Fruit fly (Drosophila melanogaster) whole organism, embryonic: ENCODE measurements around the gene CG14795.
A peak's percentile ranks its signal among the peaks of the same experiment; 100 is the strongest.

Experiments
- Antp ChIP-seq: fragments of 200-800 bp; sonication (Bioruptor generic); optimal IDR thresholded peaks from 3 replicates; lab custom pipeline; 2016; ENCODE audit warnings: missing biosample characterization, missing genetic modification characterization
- Atf-2 ChIP-seq: fragments of 200-800 bp; sonication (Bioruptor generic); optimal IDR thresholded peaks from 2 replicates; lab custom pipeline; 2016; ENCODE audit warnings: missing biosample characterization, missing genetic modification characterization
- Bdp1 ChIP-seq: fragments of 200-800 bp; sonication (Bioruptor generic); optimal IDR thresholded peaks from 3 replicates; lab custom pipeline; 2016; ENCODE audit warnings: missing biosample characterization, missing genetic modification characterization
- CG10321 ChIP-seq: fragments of 200-800 bp; sonication (Bioruptor generic); IDR thresholded peaks from 2 replicates; pipeline ENCODE4 v1.3.6; 2022; ENCODE audit warnings: missing biosample characterization, missing genetic modification characterization
- CG12236 ChIP-seq: fragments of 200-800 bp; sonication (Bioruptor generic); optimal IDR thresholded peaks from 2 replicates; lab custom pipeline; 2016; ENCODE audit warnings: missing biosample characterization, missing genetic modification characterization
- CG12391 ChIP-seq: fragments of 200-800 bp; sonication (Bioruptor generic); optimal IDR thresholded peaks from 3 replicates; lab custom pipeline; 2018; ENCODE audit warnings: missing biosample characterization, mild to moderate bottlenecking, missing genetic modification characterization, moderate library complexity
- CG13123 ChIP-seq: fragments of 200-800 bp; sonication (Bioruptor generic); optimal IDR thresholded peaks from 2 replicates; lab custom pipeline; 2016; ENCODE audit warnings: missing biosample characterization, missing genetic modification characterization
- CG14050 ChIP-seq: fragments of 200-800 bp; sonication (Bioruptor generic); IDR thresholded peaks from 3 replicates; pipeline ENCODE4 v1.3.6; 2022; ENCODE audit warnings: missing biosample characterization, missing genetic modification characterization
- CG15514 ChIP-seq: fragments of 200-800 bp; sonication (Bioruptor generic); optimal IDR thresholded peaks from 3 replicates; lab custom pipeline; 2017; ENCODE audit warnings: missing biosample characterization, missing genetic modification characterization, mild to moderate bottlenecking, moderate library complexity, missing genetic modification reagents
- CG1647 ChIP-seq: fragments of 200-800 bp; sonication (Bioruptor generic); optimal IDR thresholded peaks from 3 replicates; lab custom pipeline; 2016; ENCODE audit warnings: missing biosample characterization, missing genetic modification characterization
- CG2116 ChIP-seq: fragments of 200-800 bp; sonication (Bioruptor generic); optimal IDR thresholded peaks from 3 replicates; lab custom pipeline; 2018; ENCODE audit warnings: missing biosample characterization, mild to moderate bottlenecking, missing genetic modification characterization
- CG3065 ChIP-seq: fragments of 200-800 bp; sonication (Bioruptor generic); optimal IDR thresholded peaks from 2 replicates; lab custom pipeline; 2016; ENCODE audit warnings: missing biosample characterization, missing genetic modification characterization
- CG31441 ChIP-seq: fragments of 200-800 bp; sonication (Bioruptor generic); IDR thresholded peaks from 2 replicates; pipeline ENCODE4 v1.3.6; 2022; ENCODE audit warnings: missing biosample characterization, missing genetic modification characterization
- CG32772 ChIP-seq: fragments of 200-800 bp; sonication (Bioruptor generic); IDR thresholded peaks from 2 replicates; pipeline ENCODE4 v1.3.6; 2022; ENCODE audit warnings: missing biosample characterization, missing genetic modification characterization
- CG34422 ChIP-seq: fragments of 200-800 bp; sonication (Bioruptor generic); IDR thresholded peaks from 3 replicates; pipeline ENCODE4 v1.3.6; 2022; ENCODE audit warnings: missing biosample characterization, missing genetic modification characterization
- CG3847 ChIP-seq: fragments of 200-800 bp; sonication (Bioruptor generic); IDR thresholded peaks from 2 replicates; pipeline ENCODE4 v1.3.6; 2022; ENCODE audit warnings: missing biosample characterization, missing genetic modification characterization
- CG4328 ChIP-seq: fragments of 200-800 bp; sonication (Bioruptor generic); optimal IDR thresholded peaks from 3 replicates; lab custom pipeline; 2017; ENCODE audit warnings: missing biosample characterization, missing genetic modification reagents, missing genetic modification characterization
- CG4424 ChIP-seq: fragments of 200-800 bp; sonication (Bioruptor generic); optimal IDR thresholded peaks from 3 replicates; lab custom pipeline; 2016; ENCODE audit warnings: missing biosample characterization, missing genetic modification characterization
- CG6689 ChIP-seq: fragments of 200-800 bp; sonication (Bioruptor generic); IDR thresholded peaks from 2 replicates; pipeline ENCODE4 v1.3.6; 2022; ENCODE audit warnings: missing biosample characterization, missing genetic modification characterization
- CG7372 ChIP-seq: fragments of 200-800 bp; sonication (Bioruptor generic); IDR thresholded peaks from 2 replicates; pipeline ENCODE4 v1.3.6; 2022; ENCODE audit warnings: missing biosample characterization, missing genetic modification characterization
- CTCF ChIP-seq: fragments of 200-800 bp; sonication (Bioruptor generic); optimal IDR thresholded peaks from 2 replicates; lab custom pipeline; 2017; ENCODE audit warnings: missing biosample characterization, mild to moderate bottlenecking, missing genetic modification characterization, moderate library complexity
- Dbx ChIP-seq: fragments of 200-800 bp; sonication (Bioruptor generic); IDR thresholded peaks from 3 replicates; pipeline ENCODE4 v1.3.6; 2022; ENCODE audit warnings: missing biosample characterization, missing genetic modification characterization
- Dll ChIP-seq: fragments of 200-800 bp; sonication (Bioruptor generic); IDR thresholded peaks from 4 replicates; pipeline ENCODE4 v1.3.6; 2022; ENCODE audit warnings: missing biosample characterization, missing genetic modification characterization; ENCODE audit not compliant: partially characterized antibody
- Fer2 ChIP-seq: fragments of 200-800 bp; sonication (Bioruptor generic); optimal IDR thresholded peaks from 2 replicates; lab custom pipeline; 2018; ENCODE audit warnings: missing biosample characterization, mild to moderate bottlenecking, missing genetic modification characterization, moderate library complexity
- HLH54F ChIP-seq: fragments of 200-800 bp; sonication (Bioruptor generic); optimal IDR thresholded peaks from 3 replicates; lab custom pipeline; 2016; ENCODE audit warnings: missing biosample characterization, missing genetic modification characterization
- Jarid2 ChIP-seq: fragments of 200-800 bp; sonication (Bioruptor generic); optimal IDR thresholded peaks from 3 replicates; lab custom pipeline; 2017; ENCODE audit warnings: mild to moderate bottlenecking, missing biosample characterization, missing genetic modification reagents, missing genetic modification characterization
- Opbp ChIP-seq: fragments of 200-800 bp; sonication (Bioruptor generic); IDR thresholded peaks from 3 replicates; pipeline ENCODE4 v1.3.6; 2022; ENCODE audit warnings: missing biosample characterization, missing genetic modification characterization; ENCODE audit not compliant: partially characterized antibody
- Scr ChIP-seq: fragments of 200-800 bp; sonication (Bioruptor generic); IDR thresholded peaks from 2 replicates; pipeline ENCODE4 v1.3.6; 2022; ENCODE audit warnings: missing biosample characterization, missing genetic modification characterization; ENCODE audit not compliant: partially characterized antibody
- Sox100B ChIP-seq: fragments of 200-800 bp; sonication (Bioruptor generic); optimal IDR thresholded peaks from 3 replicates; lab custom pipeline; 2018; ENCODE audit warnings: missing biosample characterization, mild to moderate bottlenecking, missing genetic modification characterization
- ac ChIP-seq: fragments of 200-800 bp; sonication (Bioruptor generic); optimal IDR thresholded peaks from 3 replicates; lab custom pipeline; 2017; ENCODE audit warnings: missing biosample characterization, mild to moderate bottlenecking, missing genetic modification characterization
- ato ChIP-seq: fragments of 200-800 bp; sonication (Bioruptor generic); IDR thresholded peaks from 2 replicates; pipeline ENCODE4 v1.3.6; 2022; ENCODE audit warnings: missing biosample characterization, missing genetic modification characterization; ENCODE audit not compliant: partially characterized antibody
- bigmax ChIP-seq: fragments of 200-800 bp; sonication (Bioruptor generic); optimal IDR thresholded peaks from 2 replicates; lab custom pipeline; 2018; ENCODE audit warnings: missing biosample characterization, mild to moderate bottlenecking, missing genetic modification characterization
- cas ChIP-seq: fragments of 200-800 bp; sonication (Bioruptor generic); IDR thresholded peaks from 2 replicates; pipeline ENCODE4 v1.3.6; 2022; ENCODE audit warnings: missing biosample characterization, missing genetic modification characterization
- caup ChIP-seq: fragments of 200-800 bp; sonication (Bioruptor generic); optimal IDR thresholded peaks from 3 replicates; lab custom pipeline; 2017; ENCODE audit warnings: missing biosample characterization, mild to moderate bottlenecking, missing genetic modification characterization, moderate library complexity; ENCODE audit not compliant: severe bottlenecking
- chn ChIP-seq: fragments of 200-800 bp; sonication (Bioruptor generic); optimal IDR thresholded peaks from 2 replicates; lab custom pipeline; 2016; ENCODE audit warnings: missing biosample characterization, missing genetic modification characterization
- crol ChIP-seq: fragments of 200-800 bp; sonication (Bioruptor generic); IDR thresholded peaks from 2 replicates; pipeline ENCODE4 v1.3.6; 2022; ENCODE audit warnings: missing biosample characterization, missing genetic modification characterization
- en ChIP-seq: fragments of 200-800 bp; sonication (Bioruptor generic); optimal IDR thresholded peaks from 2 replicates; lab custom pipeline; 2016; ENCODE audit warnings: missing biosample characterization, missing genetic modification characterization
- inv ChIP-seq: fragments of 200-800 bp; sonication (Bioruptor generic); IDR thresholded peaks from 2 replicates; pipeline ENCODE4 v1.3.6; 2022; ENCODE audit warnings: missing biosample characterization, missing genetic modification characterization; ENCODE audit not compliant: partially characterized antibody
- jigr1 ChIP-seq: fragments of 200-800 bp; sonication (Bioruptor generic); IDR thresholded peaks from 3 replicates; pipeline ENCODE4 v1.3.6; 2022; ENCODE audit warnings: missing biosample characterization, missing genetic modification characterization
- kah ChIP-seq: fragments of 200-800 bp; sonication (Bioruptor generic); optimal IDR thresholded peaks from 2 replicates; lab custom pipeline; 2018; ENCODE audit warnings: missing biosample characterization, mild to moderate bottlenecking, missing genetic modification characterization
- lab ChIP-seq: fragments of 200-800 bp; sonication (Bioruptor generic); optimal IDR thresholded peaks from 3 replicates; lab custom pipeline; 2017; ENCODE audit warnings: missing biosample characterization, missing genetic modification characterization, mild to moderate bottlenecking, moderate library complexity, missing genetic modification reagents
- pho ChIP-seq: fragments of 200-800 bp; sonication (Bioruptor generic); optimal IDR thresholded peaks from 2 replicates; lab custom pipeline; 2016; ENCODE audit warnings: missing biosample characterization, missing genetic modification characterization
- phol ChIP-seq: fragments of 200-800 bp; sonication (Bioruptor generic); optimal IDR thresholded peaks from 3 replicates; lab custom pipeline; 2018; ENCODE audit warnings: missing biosample characterization, mild to moderate bottlenecking, missing genetic modification characterization, moderate library complexity
- prd ChIP-seq, 3 experiments: fragments of >200 bp in 2 of 3; fragments of 200-800 bp in 1 of 3; sonication (Bioruptor generic) in 1 of 3; optimal IDR thresholded peaks in 2 of 3; IDR thresholded peaks in 1 of 3; 2 replicates in 2 of 3; 3 replicates in 1 of 3; pipeline versions ENCODE4 v1.3.6 to Lab custom; 2017 to 2022; ENCODE audit warnings: missing biosample characterization in 1 of 3, missing genetic modification characterization in 1 of 3
- sens-2 ChIP-seq: fragments of 200-800 bp; sonication (Bioruptor generic); IDR thresholded peaks from 2 replicates; pipeline ENCODE4 v1.3.6; 2022; ENCODE audit warnings: missing biosample characterization, missing genetic modification characterization
- tna ChIP-seq: fragments of 200-800 bp; sonication (Bioruptor generic); IDR thresholded peaks from 2 replicates; pipeline ENCODE4 v1.3.6; 2022; ENCODE audit warnings: missing biosample characterization, missing genetic modification characterization; ENCODE audit not compliant: partially characterized antibody
- trh ChIP-seq: fragments of 200-800 bp; sonication (Bioruptor generic); optimal IDR thresholded peaks from 2 replicates; lab custom pipeline; 2016; ENCODE audit warnings: missing biosample characterization, missing genetic modification characterization
- wor ChIP-seq: fragments of 200-800 bp; sonication (Bioruptor generic); IDR thresholded peaks from 2 replicates; pipeline ENCODE4 v1.3.6; 2022; ENCODE audit warnings: missing biosample characterization, missing genetic modification characterization

CG14795 gene

dm6 chrX:1478276-1479122, 34.1 kb downstream of the CG14795 start, which contains the start of gene rush (continued):
- TF ChIP-seq bigmax: no peak
- no peak for TF ChIP-seq en (GFP tag; lab: Kevin White, UChicago)
- peak; percentile 40 for TF ChIP-seq Antp (GFP tag; lab: Kevin White, UChicago)
- TF ChIP-seq crol: no peak
- TF ChIP-seq CTCF: no peak
- TF ChIP-seq HLH54F (GFP tag; lab: Kevin White, UChicago): peak; percentile 24
- no peak for TF ChIP-seq CG34422 (GFP tag; lab: Robert Waterston, UW)
- TF ChIP-seq cas: no peak
- no peak for TF ChIP-seq Sox100B
- TF ChIP-seq Fer2: no peak
- no peak for TF ChIP-seq CG3065 (GFP tag; lab: Kevin White, UChicago)
- no peak for TF ChIP-seq Jarid2
- TF ChIP-seq CG31441 (GFP tag; lab: Robert Waterston, UW): peak; percentile 49
- TF ChIP-seq CG10321 (GFP tag; lab: Robert Waterston, UW): peak; percentile 24; the same call in 1 of the 2 replicates
- no peak for TF ChIP-seq CG13123 (GFP tag; lab: Kevin White, UChicago)
- no peak for TF ChIP-seq CG7372 (GFP tag; lab: Robert Waterston, UW)
- TF ChIP-seq ato: no peak
- 0 out of 4 replicates have a peak, but pooled peaks have one; percentile 35 for TF ChIP-seq Dll (GFP tag; lab: Robert Waterston, UW)
- no peak for TF ChIP-seq sens-2 (GFP tag; lab: Robert Waterston, UW)
- TF ChIP-seq wor (GFP tag; lab: Robert Waterston, UW): no peak
- TF ChIP-seq CG14050 (GFP tag; lab: Robert Waterston, UW): 0 out of 3 replicates have a peak, but pooled peaks have one; percentile 13
- peak; percentile 48 for TF ChIP-seq lab (GFP tag; lab: Kevin White, UChicago)
- TF ChIP-seq jigr1: no peak
- 0 out of 2 replicates have a peak, but pooled peaks have one; percentile 12 for TF ChIP-seq CG6689 (GFP tag; lab: Robert Waterston, UW)
- no peak for TF ChIP-seq trh
- TF ChIP-seq kah (GFP tag; lab: Kevin White, UChicago): no peak
- no peak for TF ChIP-seq chn (GFP tag; lab: Kevin White, UChicago)
- peak; percentile 21 for TF ChIP-seq CG12391 (tag; lab: Kevin White, UChicago)
- TF ChIP-seq, all 482 proteins: peak for 161

- TF ChIP-seq CG4424 (GFP tag; lab: Kevin White, UChicago) (peak; percentile 7), prd (optimal IDR thresholded peaks at IDR 0.05; lab: Kevin White, UChicago) (no peak), prd (GFP tag; IDR thresholded peaks at IDR 0.05; lab: Robert Waterston, UW) (0 out of 3 replicates have a peak, but pooled peaks have one; percentile 16), CG1647 (GFP tag; lab: Kevin White, UChicago) (peak; percentile 14), Bdp1 (peak; percentile 22), caup (GFP tag; lab: Kevin White, UChicago) (peak; percentile 22), Opbp (peak; percentile 78), tna (GFP tag; lab: Robert Waterston, UW) (0 out of 2 replicates have a peak, but pooled peaks have one; percentile 36), Dll (GFP tag; lab: Robert Waterston, UW) (peak; percentile 71; the same call in 3 of the 4 replicates), CG12236 (no peak), CG32772 (peak; percentile 54), Dbx (0 out of 3 replicates have a peak, but pooled peaks have one; percentile 14), CG3847 (GFP tag; lab: Robert Waterston, UW) (peak; percentile 52), CG4328 (GFP tag; lab: Kevin White, UChicago) (no peak), Atf-2 (GFP tag; lab: Kevin White, UChicago) (no peak), pho (GFP tag; lab: Kevin White, UChicago) (peak; percentile 37), CG15514 (GFP tag; lab: Kevin White, UChicago) (peak; percentile 62), ac (GFP tag; lab: Kevin White, UChicago) (no peak), phol (peak; percentile 48), Scr (peak; percentile 74), CG2116 (peak; percentile 69), inv (GFP tag; lab: Robert Waterston, UW) (peak; percentile 60; the same call in 1 of the 2 replicates)
Measured at dm6 chrX:1476848-1477247, 35.8 kb downstream of the CG14795 start, which contains the start of the genes Rab27 and mei-38. TSS of gene Rab27 (minus strand) at chrX:1476974. TSS of gene mei-38 (plus strand) at chrX:1477063.
